Worm (Caenorhabditis elegans) whole organism, young adult: ENCODE measurements around the gene F18E3.11.

Source experiments
- B0035.1 ChIP-seq: sonication (generic microtip); optimal IDR thresholded peaks from 2 replicates; lab custom pipeline; 2016; ENCODE audit warnings: missing genetic modification characterization, mild to moderate bottlenecking, missing compliant biosample characterization, missing genotype, missing genetic modification reagents
- B0336.3 ChIP-seq: fragments of 200-800 bp; sonication (Bioruptor generic); IDR thresholded peaks from 2 replicates; pipeline ENCODE4 v1.3.6; 2022; ENCODE audit warnings: missing genetic modification characterization, missing compliant biosample characterization
- F10E7.11 ChIP-seq: sonication (generic microtip); optimal IDR thresholded peaks from 2 replicates; lab custom pipeline; 2017; ENCODE audit warnings: mild to moderate bottlenecking, missing genetic modification characterization, moderate library complexity, missing compliant biosample characterization
- F22D6.2 ChIP-seq: sonication (generic microtip); optimal IDR thresholded peaks from 2 replicates; lab custom pipeline; 2016; ENCODE audit warnings: mild to moderate bottlenecking, missing genetic modification characterization, missing compliant biosample characterization
- F23B12.7 ChIP-seq: sonication (generic microtip); optimal IDR thresholded peaks from 2 replicates; lab custom pipeline; 2017; ENCODE audit warnings: missing genetic modification characterization, mild to moderate bottlenecking, missing compliant biosample characterization, antibody characterized with exemption, moderate library complexity; ENCODE audit not compliant: insufficient read depth
- F37B4.10 ChIP-seq: fragments of 200-800 bp; sonication (Bioruptor generic); IDR thresholded peaks from 2 replicates; pipeline ENCODE4 v1.3.6; 2022; ENCODE audit warnings: missing genetic modification characterization, missing compliant biosample characterization
- F57A8.1 ChIP-seq: fragments of 200-800 bp; sonication (Bioruptor generic); optimal IDR thresholded peaks from 2 replicates; lab custom pipeline; 2018; ENCODE audit warnings: mild to moderate bottlenecking, missing genetic modification characterization, moderate library complexity, missing compliant biosample characterization
- T26A5.8 ChIP-seq: sonication (generic microtip); optimal IDR thresholded peaks from 2 replicates; lab custom pipeline; 2016; ENCODE audit warnings: missing genetic modification characterization, missing compliant biosample characterization
- Y53F4B.3 ChIP-seq: fragments of 200-800 bp; sonication (Bioruptor generic); IDR thresholded peaks from 2 replicates; pipeline ENCODE4 v1.3.6; 2022; ENCODE audit warnings: missing genetic modification reagents, missing genetic modification characterization, missing compliant biosample characterization
- Y53G8AR.9 ChIP-seq: fragments of 200-800 bp; sonication (Bioruptor generic); conservative IDR thresholded peaks from 2 replicates; pipeline ENCODE4 v1.3.6; 2022; ENCODE audit warnings: missing genetic modification reagents, missing genetic modification characterization, missing compliant biosample characterization
- ama-1 ChIP-seq, 3 experiments: fragments of 150-350 bp in 1 of 3; sonication (generic microtip) in 2 of 3; optimal IDR thresholded peaks; 2 replicates each; lab custom pipeline; 2014 to 2018; ENCODE audit warnings: missing biosample characterization in 2 of 3, missing genetic modification characterization in 2 of 3, missing genetic modification reagents in 2 of 3
- aptf-3 ChIP-seq: fragments of 200-800 bp; sonication (Bioruptor generic); IDR thresholded peaks from 2 replicates; pipeline ENCODE4 v1.3.6; 2022; ENCODE audit warnings: missing genetic modification characterization, missing compliant biosample characterization
- atf-7 ChIP-seq: sonication (generic microtip); optimal IDR thresholded peaks from 2 replicates; lab custom pipeline; 2017; ENCODE audit warnings: mild to moderate bottlenecking, missing genetic modification characterization, missing compliant biosample characterization
- athp-1 ChIP-seq: sonication (generic microtip); optimal IDR thresholded peaks from 2 replicates; lab custom pipeline; 2017; ENCODE audit warnings: mild to moderate bottlenecking, missing genetic modification characterization, missing compliant biosample characterization
- bed-2 ChIP-seq: fragments of 200-800 bp; sonication (Bioruptor generic); IDR thresholded peaks from 2 replicates; pipeline ENCODE4 v1.3.6; 2022; ENCODE audit warnings: missing genetic modification reagents, missing genetic modification characterization, missing compliant biosample characterization
- cebp-2 ChIP-seq: fragments of 200-800 bp; sonication (Bioruptor generic); IDR thresholded peaks from 2 replicates; pipeline ENCODE4 v1.3.6; 2022; ENCODE audit warnings: missing genetic modification characterization, missing compliant biosample characterization
- chd-7 ChIP-seq: sonication (generic microtip); optimal IDR thresholded peaks from 2 replicates; lab custom pipeline; 2016; ENCODE audit warnings: mild to moderate bottlenecking, missing genetic modification characterization, moderate library complexity, missing compliant biosample characterization
- die-1 ChIP-seq: sonication (generic microtip); optimal IDR thresholded peaks from 2 replicates; lab custom pipeline; 2016; ENCODE audit warnings: missing genotype, mild to moderate bottlenecking, missing genetic modification characterization, missing compliant biosample characterization
- dox-1 ChIP-seq: fragments of 200-800 bp; sonication (Bioruptor generic); IDR thresholded peaks from 2 replicates; pipeline ENCODE4 v1.3.6; 2022; ENCODE audit warnings: missing genetic modification reagents, missing genetic modification characterization, missing compliant biosample characterization
- ekl-4 ChIP-seq: fragments of 200-800 bp; sonication (Bioruptor generic); IDR thresholded peaks from 2 replicates; pipeline ENCODE4 v1.3.6; 2022; ENCODE audit warnings: missing genetic modification reagents, missing genetic modification characterization, missing compliant biosample characterization
- ets-4 ChIP-seq: fragments of 200-800 bp; sonication (Bioruptor generic); optimal IDR thresholded peaks from 2 replicates; lab custom pipeline; 2018; ENCODE audit warnings: mild to moderate bottlenecking, missing genetic modification characterization, missing compliant biosample characterization
- gei-17 ChIP-seq: fragments of 200-800 bp; sonication (Bioruptor generic); optimal IDR thresholded peaks from 2 replicates; lab custom pipeline; 2018; ENCODE audit warnings: mild to moderate bottlenecking, missing genetic modification characterization, missing compliant biosample characterization
- hlh-26 ChIP-seq: fragments of 200-800 bp; sonication (Bioruptor generic); conservative IDR thresholded peaks from 2 replicates; pipeline ENCODE4 v1.3.6; 2022; ENCODE audit warnings: missing genetic modification reagents, missing genetic modification characterization, missing compliant biosample characterization
- hmg-20 ChIP-seq: fragments of 200-800 bp; sonication (Bioruptor generic); IDR thresholded peaks from 2 replicates; pipeline ENCODE4 v1.3.6; 2022; ENCODE audit warnings: missing genetic modification reagents, missing genetic modification characterization, missing compliant biosample characterization
- let-607 ChIP-seq, 2 experiments: fragments of 200-800 bp in 1 of 2; sonication (Bioruptor generic) in 1 of 2; sonication (generic microtip) in 1 of 2; optimal IDR thresholded peaks; 2 replicates each; lab custom pipeline; 2016 to 2018; ENCODE audit warnings: mild to moderate bottlenecking in 2 of 2, missing compliant biosample characterization in 2 of 2, missing genetic modification characterization in 2 of 2, moderate library complexity in 2 of 2, missing genotype in 1 of 2
- lin-26 ChIP-seq: fragments of 200-800 bp; sonication (Bioruptor generic); IDR thresholded peaks from 2 replicates; pipeline ENCODE4 v1.3.6; 2022; ENCODE audit warnings: missing genetic modification reagents, missing genetic modification characterization, missing compliant biosample characterization
- lin-54 ChIP-seq: fragments of 200-800 bp; sonication (Bioruptor generic); optimal IDR thresholded peaks from 2 replicates; lab custom pipeline; 2018; ENCODE audit warnings: mild to moderate bottlenecking, missing genetic modification characterization, missing compliant biosample characterization
- lsy-27 ChIP-seq: sonication (generic microtip); optimal IDR thresholded peaks from 2 replicates; lab custom pipeline; 2017; ENCODE audit warnings: missing genetic modification characterization, mild to moderate bottlenecking, missing compliant biosample characterization, antibody characterized with exemption, missing genotype, borderline replicate concordance; ENCODE audit not compliant: insufficient read depth
- madf-10 ChIP-seq: sonication (generic microtip); optimal IDR thresholded peaks from 2 replicates; lab custom pipeline; 2016; ENCODE audit warnings: mild to moderate bottlenecking, missing genetic modification characterization, missing compliant biosample characterization
- madf-8 ChIP-seq: fragments of 200-800 bp; sonication (Bioruptor generic); conservative IDR thresholded peaks from 2 replicates; pipeline ENCODE4 v1.3.6; 2022; ENCODE audit warnings: missing genetic modification reagents, missing genetic modification characterization, missing compliant biosample characterization
- mxl-1 ChIP-seq: sonication (generic microtip); optimal IDR thresholded peaks from 2 replicates; lab custom pipeline; 2016; ENCODE audit warnings: missing genetic modification characterization, missing compliant biosample characterization
- nfya-2 ChIP-seq: fragments of 200-800 bp; sonication (Bioruptor generic); IDR thresholded peaks from 2 replicates; pipeline ENCODE4 v1.3.6; 2022; ENCODE audit warnings: missing genetic modification reagents, missing genetic modification characterization, missing compliant biosample characterization
- nhr-27 ChIP-seq: fragments of 200-800 bp; sonication (Bioruptor generic); optimal IDR thresholded peaks from 2 replicates; lab custom pipeline; 2018; ENCODE audit warnings: mild to moderate bottlenecking, missing genetic modification characterization, moderate library complexity, missing compliant biosample characterization
- nhr-90 ChIP-seq: sonication (generic microtip); optimal IDR thresholded peaks from 2 replicates; lab custom pipeline; 2016; ENCODE audit warnings: missing genotype, mild to moderate bottlenecking, missing genetic modification characterization, missing compliant biosample characterization
- rcor-1 ChIP-seq: fragments of 200-800 bp; sonication (Bioruptor generic); IDR thresholded peaks from 2 replicates; pipeline ENCODE4 v1.3.6; 2022; ENCODE audit warnings: missing genetic modification reagents, missing genetic modification characterization, missing compliant biosample characterization
- rec-8 ChIP-seq, 2 experiments: sonication (generic microtip); optimal IDR thresholded peaks; 2 replicates each; lab custom pipeline; 2016; ENCODE audit warnings: mild to moderate bottlenecking in 2 of 2, missing genetic modification characterization in 2 of 2, missing genetic modification reagents in 2 of 2, missing genotype in 2 of 2, missing biosample characterization in 1 of 2, missing compliant biosample characterization in 1 of 2, moderate library complexity in 1 of 2
- repo-1 ChIP-seq: sonication (generic microtip); optimal IDR thresholded peaks from 2 replicates; lab custom pipeline; 2017; ENCODE audit warnings: mild to moderate bottlenecking, missing genetic modification characterization, missing compliant biosample characterization
- sdz-38 ChIP-seq: sonication (generic microtip); optimal IDR thresholded peaks from 2 replicates; lab custom pipeline; 2016; ENCODE audit warnings: missing genotype, missing genetic modification characterization, missing compliant biosample characterization
- snpc-3.4 ChIP-seq: sonication (generic microtip); optimal IDR thresholded peaks from 2 replicates; lab custom pipeline; 2017; ENCODE audit warnings: missing genetic modification characterization, mild to moderate bottlenecking, missing compliant biosample characterization, antibody characterized with exemption, moderate library complexity, missing genotype, missing genetic modification reagents
- tbp1 ChIP-seq: fragments of 200-800 bp; sonication (Bioruptor generic); optimal IDR thresholded peaks from 2 replicates; lab custom pipeline; 2018; ENCODE audit warnings: mild to moderate bottlenecking, missing genetic modification characterization, missing compliant biosample characterization
- tbx-9 ChIP-seq: sonication (generic microtip); optimal IDR thresholded peaks from 2 replicates; lab custom pipeline; 2016; ENCODE audit warnings: borderline replicate concordance, missing genetic modification characterization, inconsistent platforms, missing compliant biosample characterization
- tlf-1 ChIP-seq: fragments of 200-800 bp; sonication (Bioruptor generic); optimal IDR thresholded peaks from 2 replicates; lab custom pipeline; 2018; ENCODE audit warnings: mild to moderate bottlenecking, missing genetic modification characterization, missing compliant biosample characterization
- xnd-1 ChIP-seq: sonication (generic microtip); optimal IDR thresholded peaks from 2 replicates; lab custom pipeline; 2016; ENCODE audit warnings: missing genotype, missing genetic modification reagents, missing genetic modification characterization, missing compliant biosample characterization
- zfh-2 ChIP-seq: fragments of 200-800 bp; sonication (Bioruptor generic); conservative IDR thresholded peaks from 2 replicates; pipeline ENCODE4 v1.3.6; 2022; ENCODE audit warnings: missing genetic modification reagents, missing genetic modification characterization, missing compliant biosample characterization
- ztf-18 ChIP-seq: sonication (generic microtip); optimal IDR thresholded peaks from 2 replicates; lab custom pipeline; 2016; ENCODE audit warnings: missing genotype, mild to moderate bottlenecking, missing genetic modification characterization, missing compliant biosample characterization
- ztf-22 ChIP-seq: fragments of 200-800 bp; sonication (Bioruptor generic); optimal IDR thresholded peaks from 2 replicates; lab custom pipeline; 2018; ENCODE audit warnings: mild to moderate bottlenecking, missing genetic modification characterization, moderate library complexity, missing compliant biosample characterization
- ztf-26 ChIP-seq: sonication (generic microtip); optimal IDR thresholded peaks from 2 replicates; lab custom pipeline; 2017; ENCODE audit warnings: missing genetic modification characterization, missing compliant biosample characterization

The F18E3.11 gene

DNA sequence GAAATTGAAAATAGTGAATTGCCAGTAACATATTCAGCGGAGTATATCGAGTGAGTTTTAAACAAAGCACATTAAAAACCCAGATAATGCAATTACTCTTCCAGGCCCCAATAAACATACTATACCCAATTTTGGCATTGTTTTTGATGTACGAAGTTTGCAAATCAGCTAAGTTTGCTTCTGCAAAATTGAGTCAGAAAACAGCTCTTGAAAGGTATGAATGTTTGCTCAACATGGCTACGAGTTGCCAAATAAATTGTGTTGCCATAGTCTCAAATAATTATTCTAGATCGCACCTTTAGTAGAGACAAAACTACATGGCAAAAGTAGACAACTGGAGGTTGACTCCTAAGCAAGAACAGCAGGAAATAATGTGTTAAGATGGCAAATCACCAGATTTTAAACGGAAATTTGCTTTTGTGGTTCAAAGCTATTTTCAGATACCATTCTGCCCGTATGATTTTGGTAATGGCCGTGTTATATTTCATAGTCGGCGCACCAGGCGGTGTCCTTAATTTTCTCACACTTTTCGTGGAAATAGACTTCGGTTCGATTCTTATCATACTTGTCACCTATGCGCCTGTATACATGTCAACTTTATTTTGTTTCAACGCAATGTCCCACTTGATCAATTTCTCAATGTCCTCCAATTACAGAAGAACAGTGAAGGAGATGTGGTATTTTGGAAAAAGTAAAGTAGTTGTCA lies 19.3 kb downstream of the F18E3.11 start (continued):
- TF ChIP-seq tlf-1: peak; percentile 53
- no peak for TF ChIP-seq xnd-1 (tag; lab: Kevin White, UChicago)
- TF ChIP-seq F37B4.10 (GFP tag; lab: Robert Waterston, UW): no peak
- peak; percentile 91; the same call in 1 of the 2 replicates for TF ChIP-seq Y53G8AR.9
- peak; percentile 82 for TF ChIP-seq chd-7 (tag; lab: Kevin White, UChicago)
- no peak for TF ChIP-seq rcor-1 (GFP tag; lab: Robert Waterston, UW)
- peak; percentile 38 for TF ChIP-seq tbp1 (GFP tag; lab: Kevin White, UChicago)
- peak; percentile 78 for TF ChIP-seq repo-1 (tag; lab: Kevin White, UChicago)
- no peak for TF ChIP-seq F22D6.2
- no peak for TF ChIP-seq F57A8.1 (GFP tag; lab: Kevin White, UChicago)
- TF ChIP-seq rec-8 (tag; optimal IDR thresholded peaks at IDR 0.05; lab: Kevin White, UChicago): no peak
- TF ChIP-seq T26A5.8 (tag; lab: Kevin White, UChicago): no peak
- peak; percentile 88 for TF ChIP-seq ama-1 (optimal IDR thresholded peaks at IDR 0.05; lab: Kevin White, UChicago)
- no peak for TF ChIP-seq ama-1 (GFP tag; optimal IDR thresholded peaks at IDR 0.05; lab: Kevin White, UChicago)
- TF ChIP-seq dox-1 (GFP tag; lab: Robert Waterston, UW): peak; percentile 65
- TF ChIP-seq B0035.1: peak; percentile 21
- peak; percentile 82 for TF ChIP-seq madf-10 (tag; lab: Kevin White, UChicago)
- TF ChIP-seq bed-2 (GFP tag; lab: Robert Waterston, UW): no peak
- peak; percentile 4 for TF ChIP-seq mxl-1 (tag; lab: Kevin White, UChicago)
- no peak for TF ChIP-seq cebp-2 (GFP tag; lab: Robert Waterston, UW)
- peak; percentile 46 for TF ChIP-seq athp-1 (tag; lab: Kevin White, UChicago)
- TF ChIP-seq nhr-27 (tag; lab: Kevin White, UChicago): peak; percentile 33
- TF ChIP-seq Y53F4B.3 (GFP tag; lab: Robert Waterston, UW): no peak
- TF ChIP-seq ets-4 (GFP tag; lab: Kevin White, UChicago): peak; percentile 63
- TF ChIP-seq zfh-2 (GFP tag; lab: Robert Waterston, UW): no peak
- no peak for TF ChIP-seq snpc-3.4 (tag; lab: Kevin White, UChicago)
- TF ChIP-seq ekl-4 (GFP tag; lab: Robert Waterston, UW): 0 out of 2 replicates have a peak, but pooled peaks have one; percentile 8
- peak; percentile 39 for TF ChIP-seq atf-7
- 0 out of 2 replicates have a peak, but pooled peaks have one; percentile 38 for TF ChIP-seq nfya-2
- no peak for TF ChIP-seq lin-54
- TF ChIP-seq madf-8: no peak
- TF ChIP-seq die-1 (tag; lab: Kevin White, UChicago): no peak
- TF ChIP-seq let-607 (tag; optimal IDR thresholded peaks at IDR 0.05; lab: Kevin White, UChicago): peak in 1 of 2 experiments; percentile 42
- TF ChIP-seq lsy-27 (tag; lab: Kevin White, UChicago): no peak
- TF ChIP-seq lin-26 (GFP tag; lab: Robert Waterston, UW): no peak; the same call in 1 of the 2 replicates
- TF ChIP-seq hlh-26 (GFP tag; lab: Robert Waterston, UW): no peak
- no peak for TF ChIP-seq F10E7.11 (tag; lab: Kevin White, UChicago)
- TF ChIP-seq gei-17 (GFP tag; lab: Kevin White, UChicago): no peak
- TF ChIP-seq F23B12.7 (tag; lab: Kevin White, UChicago): no peak
- TF ChIP-seq nhr-90 (tag; lab: Kevin White, UChicago): peak; percentile 66
- peak; percentile 40 for TF ChIP-seq ztf-26 (tag; lab: Kevin White, UChicago)
- peak; percentile 67 for TF ChIP-seq B0336.3 (GFP tag; lab: Robert Waterston, UW)
- no peak for TF ChIP-seq aptf-3 (GFP tag; lab: Robert Waterston, UW)
- TF ChIP-seq tbx-9 (tag; lab: Kevin White, UChicago): peak; percentile 81
- TF ChIP-seq sdz-38 (tag; lab: Kevin White, UChicago): no peak
- peak; percentile 63 for TF ChIP-seq ztf-22
- TF ChIP-seq hmg-20: no peak
- TF ChIP-seq ztf-18 (tag; lab: Kevin White, UChicago): no peak
